Fruit fly (Drosophila melanogaster): Measurements from ENCODE around the gene CG2082.

CG2082 gene

DNA sequence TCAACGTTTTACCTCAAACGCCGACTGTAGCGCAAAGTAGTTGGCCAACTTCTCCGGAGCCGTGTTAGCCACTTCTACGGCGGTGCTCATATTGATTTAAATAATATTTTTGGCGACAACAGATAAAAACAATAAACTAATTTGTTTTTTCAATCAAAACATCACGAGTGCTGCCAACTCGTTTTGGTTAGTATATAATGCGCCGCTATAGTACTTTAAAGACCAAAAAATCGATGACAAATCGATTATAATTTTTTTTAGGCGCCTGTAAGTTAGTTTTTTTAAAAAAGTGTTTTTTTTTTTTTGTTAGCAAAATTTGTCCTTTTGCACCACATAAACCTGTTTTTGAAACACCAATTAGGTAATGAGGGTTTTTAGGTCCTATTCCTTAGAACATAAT lies 40.4 kb upstream of the CG2082 start, which contains the start of gene Hpr1 (continued):
- TF ChIP-seq CG17912 (GFP tag; optimal IDR thresholded peaks at IDR 0.05) (no peak), Rfx (GFP tag; IDR thresholded peaks at IDR 0.05) (no peak), Dp (GFP tag; optimal IDR thresholded peaks at IDR 0.05) (peak; percentile 89), CG11398 (GFP tag; optimal IDR thresholded peaks at IDR 0.05) (no peak), phol (tag; optimal IDR thresholded peaks at IDR 0.05) (no peak), Abd-B (GFP tag; optimal IDR thresholded peaks at IDR 0.05) (no peak), CG7745 (tag; optimal IDR thresholded peaks at IDR 0.05) (no peak), Ada2b (GFP tag; IDR thresholded peaks at IDR 0.05) (no peak), CG7963 (GFP tag; IDR thresholded peaks at IDR 0.05; ENCODE audit: partially characterized antibody) (no peak), Myb (GFP tag; optimal IDR thresholded peaks at IDR 0.05) (peak; percentile 31), CG16813 (GFP tag; IDR thresholded peaks at IDR 0.05; ENCODE audit: partially characterized antibody) (no peak), CG12659 (GFP tag; optimal IDR thresholded peaks at IDR 0.05) (peak; percentile 0), CG6254 (GFP tag; optimal IDR thresholded peaks at IDR 0.05) (no peak), ranshi (GFP tag; IDR thresholded peaks at IDR 0.05) (no peak), tio (GFP tag; optimal IDR thresholded peaks at IDR 0.05) (no peak)

DNA sequence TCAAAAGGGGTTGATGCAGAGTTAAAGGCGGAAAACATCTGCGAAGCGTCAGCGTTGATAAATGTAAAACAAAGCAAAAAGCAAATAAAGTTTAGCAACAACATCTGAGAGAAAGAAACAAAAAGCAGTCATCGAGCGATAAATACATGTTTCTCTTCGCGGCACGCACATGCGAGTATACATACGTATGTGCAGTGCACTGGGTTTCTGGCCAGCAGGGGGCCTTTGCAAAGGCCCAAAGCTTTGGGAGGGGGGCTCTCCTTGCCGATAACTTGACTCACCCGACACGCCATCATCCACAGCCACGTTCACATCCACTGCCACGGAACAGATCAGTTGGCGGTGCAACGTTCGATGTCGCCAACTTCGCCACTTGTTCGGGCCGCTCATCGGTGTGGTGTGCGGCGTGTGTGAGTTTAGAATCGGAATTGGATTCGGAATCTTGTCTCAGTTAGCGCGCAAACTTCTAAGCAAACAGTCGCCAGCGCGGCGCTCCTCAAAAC lies 32.3 kb upstream of the CG2082 start, which contains the start of gene CG42675:
Gene CG42675 (plus strand): TSS at position 453 of the 503 bp plus-strand sequence.
- TF ChIP-seq HLH3B (GFP tag; IDR thresholded peaks at IDR 0.05) (no peak), Drgx (GFP tag; IDR thresholded peaks at IDR 0.05) (peak; percentile 27; the same call in 1 of the 2 replicates), chinmo (GFP tag; IDR thresholded peaks at IDR 0.05; ENCODE audit: partially characterized antibody) (0 out of 4 replicates have a peak, but pooled peaks have one; percentile 74), Xbp1 (GFP tag; optimal IDR thresholded peaks at IDR 0.05) (no peak), CG32532 (GFP tag; IDR thresholded peaks at IDR 0.05) (0 out of 2 replicates have a peak, but pooled peaks have one; percentile 16), Deaf1 (tag; optimal IDR thresholded peaks at IDR 0.05) (peak; percentile 25)

DNA sequence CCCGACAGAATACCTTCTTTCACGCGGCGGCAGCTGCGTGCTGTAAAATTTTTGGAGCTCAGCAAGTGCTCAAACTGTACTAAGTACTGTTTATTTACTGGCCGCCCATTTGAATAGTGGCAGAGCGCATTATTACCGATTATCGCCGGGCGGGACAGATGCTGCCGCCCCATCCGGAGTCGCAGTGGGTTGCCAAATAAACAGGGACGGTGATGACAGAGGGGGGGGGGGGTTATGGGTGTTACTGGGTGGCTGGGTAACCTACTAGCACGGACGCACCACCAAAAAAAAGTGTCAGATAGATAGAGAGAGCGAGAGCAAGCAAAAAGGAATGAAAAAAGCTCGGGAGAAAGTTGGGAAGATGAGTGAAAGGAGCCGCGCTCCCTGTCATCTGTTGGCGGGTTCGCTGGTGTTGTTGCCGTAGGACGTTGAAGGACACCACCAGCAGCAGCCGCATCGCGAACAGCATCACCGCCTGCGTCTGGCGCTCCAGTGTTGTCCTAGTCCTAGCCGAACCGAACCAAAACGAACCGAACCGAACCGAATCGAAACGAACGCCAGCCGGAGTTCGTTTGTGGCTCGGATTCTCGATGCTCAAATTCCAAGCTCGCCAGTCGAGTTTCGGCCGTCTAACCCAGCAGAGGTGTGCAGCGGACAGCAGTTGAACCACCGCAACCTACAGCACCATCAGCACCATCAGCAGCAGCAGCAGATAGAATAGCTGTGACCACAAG lies 21.0 kb upstream of the CG2082 start, which contains the start of gene CG11000:
Gene CG11000 (plus strand): TSS at position 626 of the 734 bp plus-strand sequence.
- TF ChIP-seq Dbx (GFP tag; IDR thresholded peaks at IDR 0.05), result 0 out of 3 replicates have a peak, but pooled peaks have one; percentile 8
- TF ChIP-seq Trl (optimal IDR thresholded peaks at IDR 0.05), result peak in 1 of 2 experiments; percentile 27
- no peak for TF ChIP-seq Trl (GFP tag; optimal IDR thresholded peaks at IDR 0.05)
- peak; percentile 89 for TF ChIP-seq abd-A (tag; optimal IDR thresholded peaks at IDR 0.05)
- TF ChIP-seq Doc2 (GFP tag; IDR thresholded peaks at IDR 0.05), result no peak
- TF ChIP-seq chinmo (GFP tag; IDR thresholded peaks at IDR 0.05; ENCODE audit: partially characterized antibody), result 0 out of 4 replicates have a peak, but pooled peaks have one; percentile 21
- no peak for TF ChIP-seq jumu (GFP tag; optimal IDR thresholded peaks at IDR 0.05)
- TF ChIP-seq al (GFP tag; IDR thresholded peaks at IDR 0.05), result no peak
- TF ChIP-seq CG31224 (GFP tag; IDR thresholded peaks at IDR 0.05), result peak; percentile 63; the same call in 1 of the 2 replicates
- peak; percentile 49; the same call in 1 of the 2 replicates for TF ChIP-seq crol (GFP tag; IDR thresholded peaks at IDR 0.05)
- TF ChIP-seq amos (GFP tag; IDR thresholded peaks at IDR 0.05; ENCODE audit: partially characterized antibody), result no peak
- TF ChIP-seq Deaf1 (tag; optimal IDR thresholded peaks at IDR 0.05), result peak; percentile 98
- peak; percentile 58 for TF ChIP-seq Med (GFP tag)

DNA sequence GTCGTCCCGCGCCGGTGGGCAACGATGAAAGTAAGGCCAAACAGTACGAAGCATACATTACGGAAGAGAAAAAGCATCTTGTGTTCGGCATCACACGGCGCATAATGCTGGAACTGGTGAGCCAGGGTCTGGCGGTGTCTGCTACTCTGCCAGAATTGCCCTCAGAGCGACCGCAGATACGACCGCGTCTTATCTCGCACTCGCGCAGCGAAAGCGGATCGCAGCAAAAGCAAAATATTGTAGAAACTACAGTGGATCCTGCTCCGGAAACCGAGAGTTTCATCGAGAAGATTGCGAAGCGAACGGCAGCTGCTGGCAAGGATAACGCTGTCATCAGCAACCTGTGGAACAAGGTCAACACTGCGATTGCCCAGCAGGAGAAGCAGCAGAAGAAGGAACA lies 16.8 kb upstream of the CG2082 start:
- no peak for TF ChIP-seq CG11093 (GFP tag; IDR thresholded peaks at IDR 0.05)
- TF ChIP-seq C15 (GFP tag; IDR thresholded peaks at IDR 0.05), result no peak
- TF ChIP-seq CG11560 (tag; IDR thresholded peaks at IDR 0.05), result no peak
- TF ChIP-seq bowl (GFP tag; IDR thresholded peaks at IDR 0.05), result no peak
- no peak for TF ChIP-seq lola (GFP tag; optimal IDR thresholded peaks at IDR 0.05)
- no peak for TF ChIP-seq sisA (GFP tag; IDR thresholded peaks at IDR 0.05)
- no peak for TF ChIP-seq CG10565 (GFP tag; optimal IDR thresholded peaks at IDR 0.05)
- TF ChIP-seq ap (GFP tag; IDR thresholded peaks at IDR 0.05), result no peak
- no peak for TF ChIP-seq slou (GFP tag; optimal IDR thresholded peaks at IDR 0.05)
- no peak for TF ChIP-seq Mes4 (GFP tag; optimal IDR thresholded peaks at IDR 0.05)

Data from whole organism, embryonic.